Worm (Caenorhabditis elegans) whole organism, L4 larva: Measurements from ENCODE around the gene D1046.2.

ENCODE experiments used
- ZK546.5 ChIP-seq, 2 experiments: sonication (generic microtip); optimal IDR thresholded peaks; 2 replicates each; lab custom pipeline; 2017; ENCODE audit warnings: missing biosample characterization in 2 of 2, missing genetic modification characterization in 2 of 2
- jun-1 ChIP-seq: fragments of 150-350 bp; optimal IDR thresholded peaks from 2 replicates; lab custom pipeline; 2014; ENCODE audit warnings: missing biosample characterization, missing genetic modification reagents, missing genetic modification characterization
- nhr-102 ChIP-seq: sonication (generic microtip); optimal IDR thresholded peaks from 2 replicates; lab custom pipeline; 2016; ENCODE audit warnings: mild to moderate bottlenecking, missing genetic modification characterization, moderate library complexity, missing compliant biosample characterization
- pqm-1 ChIP-seq: sonication (generic microtip); optimal IDR thresholded peaks from 2 replicates; lab custom pipeline; 2017; ENCODE audit warnings: missing biosample characterization, missing genetic modification characterization
- zag-1 ChIP-seq: fragments of 150-350 bp; optimal IDR thresholded peaks from 2 replicates; lab custom pipeline; 2014; ENCODE audit warnings: missing biosample characterization, missing genetic modification characterization
- ztf-7 ChIP-seq: fragments of 150-350 bp; optimal IDR thresholded peaks from 2 replicates; lab custom pipeline; 2014; ENCODE audit warnings: missing biosample characterization, missing genetic modification characterization

DNA sequence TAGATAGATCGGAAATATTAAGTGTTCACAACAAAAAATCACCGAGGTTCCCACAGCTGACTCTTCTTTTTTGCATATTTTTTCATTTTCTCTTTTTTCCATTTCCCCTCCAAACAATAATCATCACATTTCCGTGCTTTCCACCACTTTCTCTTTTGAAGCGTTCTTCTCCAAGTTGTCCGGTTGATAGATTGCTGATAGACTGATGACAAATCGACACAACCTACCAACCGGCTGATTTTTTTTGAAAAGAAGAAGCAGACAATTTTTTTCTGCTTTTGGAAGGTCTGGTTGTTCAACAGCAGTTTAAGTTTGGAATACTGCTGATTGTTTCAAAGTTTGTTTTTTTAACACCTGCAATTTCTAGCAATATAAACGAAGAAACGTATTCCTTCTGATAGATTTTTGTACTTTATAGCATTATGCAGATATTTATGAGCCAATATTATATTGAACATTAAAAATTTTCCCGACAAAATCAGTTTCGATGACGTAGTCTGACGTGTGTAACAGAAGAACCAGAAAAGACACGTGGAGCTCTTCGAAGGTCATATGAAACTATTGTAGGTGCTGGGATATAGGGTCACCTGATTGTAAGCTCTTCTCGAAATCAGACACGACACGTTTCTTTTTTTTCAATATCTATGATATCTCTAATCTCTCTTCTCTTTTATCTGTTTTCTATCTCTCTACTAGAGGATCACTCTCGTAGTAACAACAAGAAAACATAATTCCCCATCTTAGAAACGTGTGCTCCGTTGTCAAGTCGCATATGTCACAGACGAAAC lies 48.9 kb upstream of the D1046.2 start:
- no peak for TF ChIP-seq pqm-1 (tag; lab: Kevin White, UChicago)
- TF ChIP-seq nhr-102 (tag; lab: Kevin White, UChicago), result no peak
- TF ChIP-seq jun-1 (tag; lab: Kevin White, UChicago), result no peak
- TF ChIP-seq zag-1 (tag; lab: Kevin White, UChicago), result no peak
- no peak for TF ChIP-seq ZK546.5 (tag; optimal IDR thresholded peaks at IDR 0.05; lab: Kevin White, UChicago)
- TF ChIP-seq ztf-7 (tag; lab: Kevin White, UChicago), result no peak
